Fruit fly (Drosophila melanogaster): ENCODE results near the gene CG12689.

Gene CG12689

dm6 chrX:7550704-7551103 is 35.2 kb downstream of the CG12689 start (continued):
- TF ChIP-seq CG18476 (GFP tag; optimal IDR thresholded peaks at IDR 0.05) (peak; percentile 11), CG13894 (tag; optimal IDR thresholded peaks at IDR 0.05) (peak; percentile 0), CG2120 (GFP tag; optimal IDR thresholded peaks at IDR 0.05) (peak; percentile 6), CG2678 (tag; optimal IDR thresholded peaks at IDR 0.05) (peak; percentile 72), CG9609 (GFP tag; optimal IDR thresholded peaks at IDR 0.05) (no peak), bsh (GFP tag; optimal IDR thresholded peaks at IDR 0.05) (peak in 1 of 2 experiments; percentile 60), B-H2 (GFP tag; optimal IDR thresholded peaks at IDR 0.05) (no peak), row (GFP tag; IDR thresholded peaks at IDR 0.05) (peak; percentile 71), CG8478 (optimal IDR thresholded peaks at IDR 0.05) (no peak), CG10209 (GFP tag; optimal IDR thresholded peaks at IDR 0.05) (peak; percentile 9), bcd (GFP tag; optimal IDR thresholded peaks at IDR 0.05) (peak; percentile 23), grau (tag; optimal IDR thresholded peaks at IDR 0.05) (peak; percentile 10), CG17359 (tag; optimal IDR thresholded peaks at IDR 0.05) (peak; percentile 63), Blimp-1 (GFP tag; optimal IDR thresholded peaks at IDR 0.05) (peak; percentile 52), CG4424 (GFP tag; optimal IDR thresholded peaks at IDR 0.05) (peak; percentile 7), CG15269 (tag; optimal IDR thresholded peaks at IDR 0.05) (peak; percentile 37), ci (GFP tag; IDR thresholded peaks at IDR 0.05) (peak; percentile 39; the same call in 1 of the 3 replicates), CG3065 (GFP tag; optimal IDR thresholded peaks at IDR 0.05) (no peak), dmrt99B (tag; optimal IDR thresholded peaks at IDR 0.05) (peak; percentile 68), Med (GFP tag) (peak; percentile 43), CG8388 (GFP tag; optimal IDR thresholded peaks at IDR 0.05) (peak; percentile 35), CG12744 (GFP tag; optimal IDR thresholded peaks at IDR 0.05) (no peak), vvl (GFP tag; IDR thresholded peaks at IDR 0.05) (peak; percentile 41; the same call in 1 of the 2 replicates), pnt (GFP tag; optimal IDR thresholded peaks at IDR 0.05) (no peak), ATbp (GFP tag; optimal IDR thresholded peaks at IDR 0.05) (peak; percentile 13), CG3407 (GFP tag; optimal IDR thresholded peaks at IDR 0.05) (peak; percentile 12), Sox100B (GFP tag; optimal IDR thresholded peaks at IDR 0.05) (peak; percentile 27), Ptx1 (GFP tag; IDR thresholded peaks at IDR 0.05) (peak; percentile 48), Awh (GFP tag; IDR thresholded peaks at IDR 0.05) (peak; percentile 65), CG13424 (tag; optimal IDR thresholded peaks at IDR 0.05) (peak; percentile 41), Mes4 (GFP tag; optimal IDR thresholded peaks at IDR 0.05) (no peak), CG31441 (GFP tag; IDR thresholded peaks at IDR 0.05) (peak; percentile 44), klu (GFP tag; IDR thresholded peaks at IDR 0.05) (no peak), dpn (GFP tag; optimal IDR thresholded peaks at IDR 0.05) (peak in 1 of 2 experiments; percentile 2), Ets97D (GFP tag; optimal IDR thresholded peaks at IDR 0.05) (no peak), CG6689 (GFP tag; IDR thresholded peaks at IDR 0.05) (peak; percentile 48), hkb (optimal IDR thresholded peaks at IDR 0.05) (no peak), hkb (GFP tag; IDR thresholded peaks at IDR 0.05) (0 out of 2 replicates have a peak, but pooled peaks have one; percentile 40), pan (optimal IDR thresholded peaks at IDR 0.05) (no peak), pan (GFP tag; optimal IDR thresholded peaks at IDR 0.05 in 1 of 2, IDR thresholded peaks at IDR 0.05 in 1 of 2) (peak in 1 of 2 experiments; percentile 33), CG15601 (tag; optimal IDR thresholded peaks at IDR 0.05) (peak; percentile 31), onecut (GFP tag; IDR thresholded peaks at IDR 0.05) (peak; percentile 20; the same call in 1 of the 2 replicates), slbo (GFP tag; IDR thresholded peaks at IDR 0.05) (peak; percentile 38; the same call in 1 of the 2 replicates), Usf (GFP tag; optimal IDR thresholded peaks at IDR 0.05) (no peak)
